Worm (Caenorhabditis elegans) whole organism, L2 larva: Measurements from ENCODE around the gene tric-1B.1.

ENCODE experiments used
- C34F6.9 ChIP-seq: fragments of 150-350 bp; optimal IDR thresholded peaks from 2 replicates; lab custom pipeline; 2014; ENCODE audit warnings: missing biosample characterization, missing genetic modification characterization
- R02D3.7 ChIP-seq: fragments of 150-350 bp; optimal IDR thresholded peaks from 2 replicates; lab custom pipeline; 2014; ENCODE audit warnings: missing biosample characterization, missing genetic modification characterization
- Y55F3AM.14 ChIP-seq: fragments of 200-800 bp; sonication (Bioruptor generic); optimal IDR thresholded peaks from 2 replicates; lab custom pipeline; 2018; ENCODE audit warnings: mild to moderate bottlenecking, missing genetic modification characterization, missing compliant biosample characterization
- ZK546.5 ChIP-seq: sonication (generic microtip); optimal IDR thresholded peaks from 2 replicates; lab custom pipeline; 2017; ENCODE audit warnings: missing biosample characterization, missing genetic modification characterization
- alr-1 ChIP-seq: fragments of 150-350 bp; optimal IDR thresholded peaks from 2 replicates; lab custom pipeline; 2014; ENCODE audit warnings: missing biosample characterization, missing genetic modification characterization
- aly-2 ChIP-seq: fragments of 150-350 bp; optimal IDR thresholded peaks from 2 replicates; lab custom pipeline; 2014; ENCODE audit warnings: missing biosample characterization, missing genetic modification characterization
- ama-1 ChIP-seq: fragments of 150-350 bp; optimal IDR thresholded peaks from 2 replicates; lab custom pipeline; 2018; ENCODE audit warnings: inconsistent platforms
- blmp-1 ChIP-seq: sonication (generic microtip); optimal IDR thresholded peaks from 2 replicates; lab custom pipeline; 2017; ENCODE audit warnings: missing genetic modification characterization, mild to moderate bottlenecking, missing compliant biosample characterization, antibody characterized with exemption, moderate library complexity; ENCODE audit not compliant: insufficient read depth
- ceh-16 ChIP-seq: fragments of 150-350 bp; optimal IDR thresholded peaks from 2 replicates; lab custom pipeline; 2014; ENCODE audit warnings: missing biosample characterization, missing genetic modification characterization
- ceh-82 ChIP-seq: fragments of 150-350 bp; optimal IDR thresholded peaks from 2 replicates; lab custom pipeline; 2014; ENCODE audit warnings: missing biosample characterization, missing genetic modification characterization
- dmd-4 ChIP-seq: sonication (generic microtip); optimal IDR thresholded peaks from 2 replicates; lab custom pipeline; 2017; ENCODE audit warnings: missing biosample characterization, missing genetic modification characterization
- egl-27 ChIP-seq: sonication (generic microtip); optimal IDR thresholded peaks from 3 replicates; lab custom pipeline; 2017; ENCODE audit warnings: missing biosample characterization, missing genetic modification reagents, missing genetic modification characterization
- elt-1 ChIP-seq: fragments of 150-350 bp; optimal IDR thresholded peaks from 2 replicates; lab custom pipeline; 2014; ENCODE audit warnings: missing biosample characterization, missing genetic modification characterization
- fos-1 ChIP-seq: fragments of 150-350 bp; optimal IDR thresholded peaks from 2 replicates; lab custom pipeline; 2014; ENCODE audit warnings: missing biosample characterization, missing genetic modification characterization
- gmeb-1 ChIP-seq: fragments of 150-350 bp; optimal IDR thresholded peaks from 2 replicates; lab custom pipeline; 2014; ENCODE audit warnings: missing biosample characterization, missing genetic modification characterization
- lin-11 ChIP-seq: fragments of 150-350 bp; sonication (generic microtip); optimal IDR thresholded peaks from 2 replicates; lab custom pipeline; 2014; ENCODE audit warnings: missing biosample characterization, missing genetic modification characterization, inconsistent platforms, mixed read lengths
- lin-13 ChIP-seq: fragments of 150-350 bp; optimal IDR thresholded peaks from 2 replicates; lab custom pipeline; 2014; ENCODE audit warnings: missing biosample characterization, missing genetic modification reagents, missing genetic modification characterization
- lin-39 ChIP-seq: fragments of 150-350 bp; optimal IDR thresholded peaks from 2 replicates; lab custom pipeline; 2014; ENCODE audit warnings: missing biosample characterization, missing genetic modification reagents, missing genetic modification characterization
- lsy-2 ChIP-seq, 2 experiments: fragments of 150-350 bp in 1 of 2; sonication (generic microtip) in 1 of 2; optimal IDR thresholded peaks; 2 replicates each; lab custom pipeline; 2014 to 2017; ENCODE audit warnings: missing biosample characterization in 2 of 2, missing genetic modification characterization in 2 of 2
- mdl-1 ChIP-seq, 2 experiments: fragments of 150-350 bp in 1 of 2; sonication (generic microtip) in 1 of 2; optimal IDR thresholded peaks; 2 replicates each; lab custom pipeline; 2017; ENCODE audit warnings: missing biosample characterization in 2 of 2, missing genetic modification characterization in 2 of 2
- nhr-10 ChIP-seq: sonication (generic microtip); optimal IDR thresholded peaks from 2 replicates; lab custom pipeline; 2017; ENCODE audit warnings: missing biosample characterization, missing genetic modification characterization
- nhr-11 ChIP-seq: fragments of 150-350 bp; optimal IDR thresholded peaks from 2 replicates; lab custom pipeline; 2014; ENCODE audit warnings: missing biosample characterization, missing genetic modification characterization
- nhr-129 ChIP-seq: fragments of 150-350 bp; optimal IDR thresholded peaks from 2 replicates; lab custom pipeline; 2014; ENCODE audit warnings: missing biosample characterization, missing genetic modification characterization
- nhr-21 ChIP-seq: fragments of 150-350 bp; optimal IDR thresholded peaks from 2 replicates; lab custom pipeline; 2014; ENCODE audit warnings: missing biosample characterization, missing genetic modification characterization
- nhr-23 ChIP-seq: fragments of 150-350 bp; optimal IDR thresholded peaks from 2 replicates; lab custom pipeline; 2014; ENCODE audit warnings: missing biosample characterization, missing genetic modification reagents, missing genetic modification characterization
- nhr-25 ChIP-seq: fragments of 150-350 bp; sonication (generic microtip); optimal IDR thresholded peaks from 3 replicates; lab custom pipeline; 2014; ENCODE audit warnings: missing biosample characterization, missing genetic modification characterization
- nhr-6 ChIP-seq: fragments of 150-350 bp; optimal IDR thresholded peaks from 2 replicates; lab custom pipeline; 2014; ENCODE audit warnings: missing biosample characterization, missing genetic modification characterization
- nhr-77 ChIP-seq: fragments of 150-350 bp; optimal IDR thresholded peaks from 2 replicates; lab custom pipeline; 2014; ENCODE audit warnings: missing biosample characterization, missing genetic modification characterization
- peb-1 ChIP-seq: fragments of 150-350 bp; optimal IDR thresholded peaks from 2 replicates; lab custom pipeline; 2014; ENCODE audit warnings: missing biosample characterization, missing genetic modification characterization
- sem-4 ChIP-seq: fragments of 150-350 bp; optimal IDR thresholded peaks from 2 replicates; lab custom pipeline; 2014; ENCODE audit warnings: missing biosample characterization, missing genetic modification reagents, missing genetic modification characterization
- sma-9 ChIP-seq, 2 experiments: fragments of 150-350 bp in 1 of 2; sonication (generic microtip) in 1 of 2; optimal IDR thresholded peaks; 2 replicates each; lab custom pipeline; 2014 to 2016; ENCODE audit warnings: missing genetic modification characterization in 2 of 2, mild to moderate bottlenecking in 1 of 2, missing biosample characterization in 1 of 2, missing compliant biosample characterization in 1 of 2, missing genetic modification reagents in 1 of 2, moderate library complexity in 1 of 2
- unc-55 ChIP-seq: fragments of 150-350 bp; sonication (generic microtip); optimal IDR thresholded peaks from 3 replicates; lab custom pipeline; 2014; ENCODE audit warnings: missing biosample characterization, missing genetic modification reagents, missing genetic modification characterization
- unc-62 ChIP-seq: fragments of 150-350 bp; optimal IDR thresholded peaks from 2 replicates; lab custom pipeline; 2014; ENCODE audit warnings: missing biosample characterization, missing genetic modification reagents, missing genetic modification characterization
- zag-1 ChIP-seq: fragments of 150-350 bp; optimal IDR thresholded peaks from 2 replicates; lab custom pipeline; 2014; ENCODE audit warnings: missing biosample characterization, missing genetic modification characterization
- ztf-1 ChIP-seq: fragments of 200-800 bp; sonication (Bioruptor generic); conservative IDR thresholded peaks from 2 replicates; pipeline ENCODE4 v1.3.6; 2022; ENCODE audit warnings: missing genetic modification characterization, missing compliant biosample characterization
- ztf-11 ChIP-seq: sonication (generic microtip); optimal IDR thresholded peaks from 2 replicates; lab custom pipeline; 2017; ENCODE audit warnings: missing biosample characterization, missing genetic modification characterization
- ztf-4 ChIP-seq: fragments of 150-350 bp; optimal IDR thresholded peaks from 2 replicates; lab custom pipeline; 2014; ENCODE audit warnings: missing biosample characterization, missing genetic modification characterization

tric-1B.1 gene

DNA sequence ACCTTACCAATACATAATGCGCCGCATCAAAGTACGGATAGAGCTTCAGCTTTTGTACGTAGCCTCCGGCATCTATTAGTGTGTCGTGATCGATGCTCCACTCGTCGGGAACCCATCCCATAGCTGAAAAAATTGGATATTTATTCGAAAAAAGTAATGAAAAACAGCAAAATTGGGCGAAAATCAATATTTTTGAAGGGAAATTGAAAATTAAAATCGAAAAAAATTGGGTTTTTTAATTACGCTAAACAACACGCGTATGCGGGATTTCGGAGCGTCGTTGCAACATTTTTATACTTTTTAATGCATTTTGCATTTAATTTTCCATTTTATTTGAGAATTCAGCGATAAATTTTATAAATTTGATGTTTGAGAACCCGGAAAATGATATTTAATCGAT, 13.2 kb upstream of the tric-1B.1 start, which contains the start of the genes tric-1B.2 and Y57A10A.29:
tric-1B.2 (minus strand) TSS at position 129 of the 400 bp plus-strand sequence.
Y57A10A.29 (plus strand) TSS at position 303 of the 400 bp plus-strand sequence.
- TF ChIP-seq unc-55 (GFP tag; lab: Kevin White, UChicago) (peak; percentile 28), C34F6.9 (peak; percentile 21), zag-1 (tag; lab: Kevin White, UChicago) (no peak), lsy-2 (tag; optimal IDR thresholded peaks at IDR 0.05; lab: Kevin White, UChicago) (peak in 1 of 2 experiments; percentile 10)

DNA sequence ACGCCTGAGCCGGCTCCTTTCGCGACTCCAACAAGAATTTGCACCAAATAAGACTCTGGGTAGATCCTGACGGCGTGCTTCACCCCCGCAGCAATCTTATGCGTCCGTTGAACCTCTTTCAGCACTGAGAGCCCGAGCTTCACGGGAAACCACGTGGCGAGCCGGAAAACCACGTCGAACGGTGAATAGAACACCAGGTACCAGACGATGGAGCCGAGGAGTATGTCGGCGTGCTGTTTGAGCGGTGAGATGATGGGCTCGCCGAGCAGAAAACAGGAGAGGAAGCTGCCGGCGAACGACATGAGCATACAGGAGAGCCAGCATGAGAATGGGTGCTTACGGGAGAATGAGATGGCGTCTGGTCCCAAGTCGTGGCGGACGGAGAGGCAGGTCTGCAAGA, 12.6 kb upstream of the tric-1B.1 start:
- TF ChIP-seq ztf-1 (no peak), lin-11 (tag; lab: Kevin White, UChicago) (no peak), unc-62 (GFP tag; lab: Kevin White, UChicago) (no peak), alr-1 (no peak), ama-1 (lab: Kevin White, UChicago) (no peak), ceh-82 (no peak)

DNA sequence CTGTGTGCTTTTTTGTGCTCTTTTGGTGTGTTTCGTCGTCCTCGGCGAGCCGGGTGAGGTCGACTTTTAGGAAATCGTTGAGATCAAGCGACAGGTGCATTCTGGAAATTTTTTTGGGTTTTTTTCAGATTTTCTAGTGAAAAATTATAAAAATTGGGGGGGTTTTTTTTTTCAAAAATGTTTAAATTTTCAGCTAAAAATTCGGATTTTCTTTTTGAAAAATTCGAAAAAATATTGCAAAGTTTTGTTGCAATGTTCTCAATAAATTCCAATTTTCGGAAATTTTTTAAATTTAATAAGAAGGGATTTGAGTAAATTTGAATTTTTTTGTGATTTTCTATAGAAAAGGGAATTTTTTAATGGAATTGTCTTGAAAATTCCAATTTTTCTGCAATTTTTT, 8.9 kb upstream of the tric-1B.1 start, which contains the start of gene Y57A10A.27:
Y57A10A.27 (minus strand) TSS at position 101 of the 400 bp plus-strand sequence.
- TF ChIP-seq ztf-4 (tag; lab: Kevin White, UChicago) (no peak), nhr-10 (no peak), nhr-129 (tag; lab: Kevin White, UChicago) (no peak), blmp-1 (tag; lab: Kevin White, UChicago) (no peak), ZK546.5 (tag; lab: Kevin White, UChicago) (no peak), alr-1 (no peak), lsy-2 (tag; optimal IDR thresholded peaks at IDR 0.05; lab: Kevin White, UChicago) (no peak), elt-1 (tag; lab: Kevin White, UChicago) (no peak), unc-55 (GFP tag; lab: Kevin White, UChicago) (no peak), ceh-82 (no peak), ceh-16 (tag; lab: Kevin White, UChicago) (no peak), nhr-23 (tag; lab: Kevin White, UChicago) (no peak), zag-1 (tag; lab: Kevin White, UChicago) (no peak), gmeb-1 (tag; lab: Kevin White, UChicago) (no peak), R02D3.7 (tag; lab: Kevin White, UChicago) (no peak)

DNA sequence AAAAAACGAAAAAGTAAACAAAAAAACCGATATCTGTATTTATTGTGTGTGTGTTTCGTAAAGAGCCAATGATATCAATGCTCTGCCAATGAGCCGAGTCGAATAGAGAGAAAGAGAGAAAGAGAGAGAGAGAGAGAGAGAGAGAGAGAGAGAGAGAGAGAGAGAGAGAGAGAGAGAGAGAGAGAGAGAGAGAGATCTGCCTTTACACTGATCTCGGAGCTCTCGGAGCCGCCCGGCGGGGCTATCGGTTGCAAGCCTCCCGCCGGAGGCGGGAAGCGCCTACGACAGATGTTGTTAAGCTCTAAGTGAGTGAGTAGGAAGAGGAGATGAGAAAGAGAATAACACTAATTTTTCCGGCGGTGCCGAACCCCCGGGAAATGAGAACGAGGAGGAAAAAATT, 2.8 kb upstream of the tric-1B.1 start:
- TF ChIP-seq lsy-2 (tag; optimal IDR thresholded peaks at IDR 0.05; lab: Kevin White, UChicago) (peak in 1 of 2 experiments; percentile 45), nhr-6 (no peak), C34F6.9 (peak; percentile 6), nhr-11 (no peak), sem-4 (tag; lab: Kevin White, UChicago) (no peak), nhr-129 (tag; lab: Kevin White, UChicago) (peak; percentile 5), alr-1 (no peak)

DNA sequence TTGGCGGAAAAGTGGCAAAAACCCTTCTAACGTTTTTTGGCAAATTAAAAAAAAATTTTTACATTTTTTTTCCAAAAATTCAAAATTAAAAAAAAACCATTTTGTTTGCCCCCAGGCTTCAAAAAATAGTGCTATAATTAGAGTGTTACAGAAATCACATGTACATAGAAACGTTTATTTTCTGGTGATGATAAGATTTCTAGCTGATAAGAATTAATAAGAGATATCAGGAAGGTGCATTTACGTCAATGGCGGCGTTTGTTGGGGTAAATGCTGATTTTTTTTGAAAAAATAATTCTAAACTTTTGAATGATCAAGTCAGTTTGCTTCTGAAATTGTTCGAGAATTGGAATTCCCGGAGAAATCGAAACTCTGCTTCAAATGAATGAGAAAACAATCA, 752 bp upstream of the tric-1B.1 start:
- TF ChIP-seq lin-11 (tag; lab: Kevin White, UChicago) (no peak), fos-1 (tag; lab: Kevin White, UChicago) (peak; percentile 37), sem-4 (tag; lab: Kevin White, UChicago) (no peak), nhr-23 (tag; lab: Kevin White, UChicago) (no peak)
- TF ChIP-seq, all 48 proteins: peak for 1

DNA sequence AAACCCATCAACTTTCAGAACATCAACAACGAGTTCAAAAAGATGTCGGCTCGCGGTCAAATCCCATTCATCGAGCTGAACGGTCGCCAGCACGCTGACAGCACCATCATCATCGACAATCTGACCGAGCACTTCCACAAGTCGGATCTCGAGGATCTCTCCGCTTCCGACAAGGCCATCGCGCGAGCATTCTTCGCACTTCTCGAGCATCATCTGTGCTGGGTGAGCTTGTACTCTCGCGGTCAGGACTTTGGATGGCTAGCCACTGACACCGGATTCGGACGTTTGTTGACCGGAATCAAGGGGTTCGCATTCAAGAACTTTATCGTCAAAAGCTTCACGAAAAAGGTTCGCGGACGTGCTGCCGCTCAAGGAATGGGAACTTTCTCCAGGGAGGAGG, 1.2 kb downstream of the tric-1B.1 start:
- TF ChIP-seq R02D3.7 (tag; lab: Kevin White, UChicago) (no peak), unc-55 (GFP tag; lab: Kevin White, UChicago) (no peak), ztf-11 (tag; lab: Kevin White, UChicago) (no peak), nhr-23 (tag; lab: Kevin White, UChicago) (no peak)

DNA sequence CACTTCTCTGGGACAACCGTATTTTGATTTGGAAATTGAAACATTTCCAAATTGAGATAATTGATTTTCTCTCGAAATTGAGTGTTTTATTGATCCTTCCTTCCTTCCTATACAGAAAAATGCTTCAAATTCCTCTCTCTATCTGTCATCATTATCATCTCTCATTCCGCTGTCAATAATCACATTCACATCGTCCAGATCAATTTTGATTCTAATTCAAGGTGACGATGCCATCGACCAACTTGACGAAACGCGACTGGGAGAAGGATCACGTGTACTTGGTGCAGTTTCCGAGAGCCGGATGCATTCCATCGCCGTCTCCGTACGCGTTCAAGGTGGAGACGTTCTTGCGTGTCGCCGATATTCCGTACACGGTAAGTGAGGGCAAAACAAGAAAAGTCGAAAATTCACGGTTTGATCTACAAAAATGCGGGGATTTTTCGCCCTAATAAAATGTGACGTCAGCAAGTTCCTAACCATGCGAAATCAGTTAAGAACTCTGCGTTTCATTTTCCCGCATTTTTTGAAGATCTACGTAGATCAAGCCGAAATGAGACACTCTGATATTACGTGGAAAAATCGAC, 2.0 kb downstream of the tric-1B.1 start, which contains the start of gene faxc-1:
faxc-1 (plus strand) TSS at position 222 of the 584 bp plus-strand sequence.
- no peak for TF ChIP-seq mdl-1 (tag; optimal IDR thresholded peaks at IDR 0.05; lab: Kevin White, UChicago)
- TF ChIP-seq lin-39 (tag; lab: Kevin White, UChicago) = no peak
- no peak for TF ChIP-seq ztf-1
- TF ChIP-seq nhr-23 (tag; lab: Kevin White, UChicago) = no peak
- TF ChIP-seq aly-2 (tag; lab: Kevin White, UChicago) = no peak
- no peak for TF ChIP-seq dmd-4
- TF ChIP-seq gmeb-1 (tag; lab: Kevin White, UChicago) = peak; percentile 5
- TF ChIP-seq fos-1 (tag; lab: Kevin White, UChicago) = no peak
- TF ChIP-seq nhr-21 (tag; lab: Kevin White, UChicago) = no peak
- TF ChIP-seq ztf-11 (tag; lab: Kevin White, UChicago) = no peak
- no peak for TF ChIP-seq lin-13 (GFP tag; lab: Kevin White, UChicago)
- TF ChIP-seq alr-1 = no peak
- TF ChIP-seq nhr-25 (tag; lab: Kevin White, UChicago) = peak; percentile 25
- TF ChIP-seq Y55F3AM.14 (GFP tag; lab: Kevin White, UChicago) = no peak
- TF ChIP-seq nhr-77 (tag; lab: Kevin White, UChicago) = no peak
- TF ChIP-seq ama-1 (lab: Kevin White, UChicago) = no peak
- no peak for TF ChIP-seq ceh-82
- no peak for TF ChIP-seq peb-1 (tag; lab: Kevin White, UChicago)
- TF ChIP-seq egl-27 (tag; lab: Kevin White, UChicago) = no peak
- peak; percentile 47 for TF ChIP-seq sma-9 (GFP tag; optimal IDR thresholded peaks at IDR 0.05; lab: Kevin White, UChicago)
- TF ChIP-seq sma-9 (tag; optimal IDR thresholded peaks at IDR 0.05; lab: Kevin White, UChicago) = no peak
